Worm (Caenorhabditis elegans) whole organism, midembryonic: ENCODE results near the gene dyrb-1.
A peak's percentile ranks its signal among the peaks of the same experiment; 100 is the strongest.

Experiments used
- flt-1 ChIP-seq: fragments of 200-800 bp; sonication (Bioruptor generic); IDR thresholded peaks from 2 replicates; pipeline ENCODE4 v1.3.6; 2022; ENCODE audit warnings: missing genetic modification characterization, missing compliant biosample characterization
- med-1 ChIP-seq: sonication (generic microtip); optimal IDR thresholded peaks from 2 replicates; lab custom pipeline; 2017; ENCODE audit warnings: missing genetic modification characterization, mild to moderate bottlenecking, missing compliant biosample characterization, antibody characterized with exemption, missing genetic modification reagents; ENCODE audit not compliant: insufficient read depth
- ztf-23 ChIP-seq: fragments of 200-800 bp; sonication (Bioruptor generic); IDR thresholded peaks from 2 replicates; pipeline ENCODE4 v1.3.6; 2022; ENCODE audit warnings: missing genetic modification reagents, missing genetic modification characterization, missing compliant biosample characterization
- ztf-29 ChIP-seq: fragments of 200-800 bp; sonication (Bioruptor generic); IDR thresholded peaks from 2 replicates; pipeline ENCODE4 v1.3.6; 2022; ENCODE audit warnings: missing genetic modification reagents, missing genetic modification characterization, missing compliant biosample characterization

- TF ChIP-seq med-1 (GFP tag; lab: Kevin White, UChicago): no peak
- TF ChIP-seq ztf-23 (GFP tag; lab: Robert Waterston, UW): no peak
- peak; percentile 7; the same call in 1 of the 2 replicates for TF ChIP-seq ztf-29 (GFP tag; lab: Robert Waterston, UW)
- TF ChIP-seq flt-1 (GFP tag; lab: Robert Waterston, UW): peak; percentile 29; the same call in 1 of the 2 replicates
These were observed 45.3 kb downstream of the dyrb-1 start for ce11 chrII:9061557-9062183.
